Worm (Caenorhabditis elegans) whole organism, late embryonic: ENCODE data around the gene dmd-6.

Source experiments
- ama-1 ChIP-seq: fragments of 150-350 bp; optimal IDR thresholded peaks from 2 replicates; lab custom pipeline; 2014
- ceh-19 ChIP-seq: fragments of 200-800 bp; sonication (Bioruptor generic); optimal IDR thresholded peaks from 2 replicates; lab custom pipeline; 2018; ENCODE audit warnings: mild to moderate bottlenecking, missing genetic modification characterization, missing compliant biosample characterization
- dve-1 ChIP-seq: sonication (generic microtip); optimal IDR thresholded peaks from 2 replicates; lab custom pipeline; 2017; ENCODE audit warnings: antibody characterized with exemption, mild to moderate bottlenecking, missing genetic modification characterization, missing compliant biosample characterization
- sox-2 ChIP-seq: fragments of 200-800 bp; sonication (Bioruptor generic); IDR thresholded peaks from 2 replicates; pipeline ENCODE4 v1.3.6; 2022; ENCODE audit warnings: missing genetic modification reagents, missing genetic modification characterization, missing compliant biosample characterization
- unc-3 ChIP-seq, 2 experiments: fragments of 200-800 bp in 1 of 2; sonication (Bioruptor generic) in 1 of 2; sonication (generic microtip) in 1 of 2; conservative IDR thresholded peaks in 1 of 2; optimal IDR thresholded peaks in 1 of 2; 2 replicates each; pipeline versions ENCODE4 v1.3.6 to Lab custom; 2016 to 2022; ENCODE audit warnings: missing compliant biosample characterization in 2 of 2, missing genetic modification characterization in 2 of 2, missing genetic modification reagents in 1 of 2
- ztf-16 ChIP-seq: sonication (generic microtip); optimal IDR thresholded peaks from 2 replicates; lab custom pipeline; 2017; ENCODE audit warnings: missing genetic modification characterization, missing compliant biosample characterization

ce11 chrIV:14632799-14633198, 16.4 kb downstream of the dmd-6 start, which contains the start of gene irld-4:
- no peak for TF ChIP-seq sox-2 (GFP tag; lab: Robert Waterston, UW)
- no peak for TF ChIP-seq ama-1 (lab: Kevin White, UChicago)
- no peak for TF ChIP-seq unc-3 (GFP tag; conservative IDR thresholded peaks at IDR 0.05; lab: Robert Waterston, UW)
- no peak for TF ChIP-seq unc-3 (tag; optimal IDR thresholded peaks at IDR 0.05; lab: Kevin White, UChicago)
- TF ChIP-seq ceh-19 (GFP tag; lab: Kevin White, UChicago), result no peak
- TF ChIP-seq ztf-16 (tag; lab: Kevin White, UChicago), result no peak
- TF ChIP-seq dve-1 (tag; lab: Kevin White, UChicago), result no peak
